Worm (Caenorhabditis elegans) whole organism, L4/young adult: ENCODE results near the gene spp-5.

ENCODE experiments used
- W03F9.2 ChIP-seq: fragments of 150-350 bp; optimal IDR thresholded peaks from 2 replicates; lab custom pipeline; 2014; ENCODE audit warnings: missing biosample characterization, missing genetic modification characterization
- dao-5 ChIP-seq: sonication (generic microtip); optimal IDR thresholded peaks from 2 replicates; lab custom pipeline; 2016; ENCODE audit warnings: missing genotype, missing genetic modification characterization, moderate library complexity, missing compliant biosample characterization
- him-1 ChIP-seq: sonication (generic microtip); optimal IDR thresholded peaks from 2 replicates; lab custom pipeline; 2016; ENCODE audit warnings: missing genotype, missing genetic modification reagents, missing genetic modification characterization, missing compliant biosample characterization

Gene spp-5

ce11 chrX:7322323-7322722 is 2.2 kb upstream of the spp-5 start, which contains the start of gene T08A9.13:
TSS of gene T08A9.13 (minus strand) at chrX:7322423.
- TF ChIP-seq him-1 (tag; lab: Kevin White, UChicago) (no peak), dao-5 (tag; lab: Kevin White, UChicago) (no peak), W03F9.2 (no peak)

- no peak for TF ChIP-seq him-1 (tag; lab: Kevin White, UChicago)
- TF ChIP-seq dao-5 (tag; lab: Kevin White, UChicago), result no peak
- no peak for TF ChIP-seq W03F9.2
These were observed 1.5 kb downstream of the spp-5 start, which contains the start of gene spp-4 for ce11 chrX:7318639-7319038. TSS of gene spp-4 (minus strand) at chrX:7318756.

- TF ChIP-seq W03F9.2 (no peak), him-1 (tag; lab: Kevin White, UChicago) (no peak), dao-5 (tag; lab: Kevin White, UChicago) (no peak)
These were observed 3.4 kb downstream of the spp-5 start, which contains the start of the genes spp-2 and spp-6 for ce11 chrX:7316485-7317391. TSS of gene spp-2 (minus strand) at chrX:7316818. TSS of gene spp-6 (plus strand) at chrX:7317341.

- TF ChIP-seq him-1 (tag; lab: Kevin White, UChicago), result no peak
- no peak for TF ChIP-seq W03F9.2
- TF ChIP-seq dao-5 (tag; lab: Kevin White, UChicago), result no peak
These were observed 4.8 kb downstream of the spp-5 start, which contains the start of gene spp-3 for ce11 chrX:7315329-7315728. TSS of gene spp-3 (minus strand) at chrX:7315353.

ce11 chrX:7314564-7314963 is 5.6 kb downstream of the spp-5 start:
- TF ChIP-seq him-1 (tag; lab: Kevin White, UChicago) (no peak), dao-5 (tag; lab: Kevin White, UChicago) (no peak), W03F9.2 (no peak)

- TF ChIP-seq him-1 (tag; lab: Kevin White, UChicago) (no peak), W03F9.2 (no peak), dao-5 (tag; lab: Kevin White, UChicago) (no peak)
These were observed 6.9 kb downstream of the spp-5 start for ce11 chrX:7313236-7313635.

- TF ChIP-seq him-1 (tag; lab: Kevin White, UChicago) (no peak), dao-5 (tag; lab: Kevin White, UChicago) (no peak), W03F9.2 (no peak)
These were observed 8.3 kb downstream of the spp-5 start for ce11 chrX:7311870-7312269.

ce11 chrX:7309775-7310174 is 10.4 kb downstream of the spp-5 start, which contains the start of the genes his-38 and his-40:
TSS of gene his-38 (minus strand) at chrX:7309875.
TSS of gene his-40 (plus strand) at chrX:7310110.
- TF ChIP-seq him-1 (tag; lab: Kevin White, UChicago), result no peak
- no peak for TF ChIP-seq dao-5 (tag; lab: Kevin White, UChicago)
- TF ChIP-seq W03F9.2, result no peak

- no peak for TF ChIP-seq W03F9.2
These were observed 13.7 kb downstream of the spp-5 start for ce11 chrX:7306434-7306833.

- TF ChIP-seq him-1 (tag; lab: Kevin White, UChicago) (no peak), dao-5 (tag; lab: Kevin White, UChicago) (no peak), W03F9.2 (no peak)
These were observed 14.5 kb downstream of the spp-5 start, which contains the start of gene sur-5 for ce11 chrX:7305520-7306186. TSS of gene sur-5 (minus strand) at chrX:7305570.

- TF ChIP-seq him-1 (tag; lab: Kevin White, UChicago) (no peak), dao-5 (tag; lab: Kevin White, UChicago) (no peak), W03F9.2 (no peak)
These were observed 17.0 kb downstream of the spp-5 start for ce11 chrX:7303115-7303514.

- TF ChIP-seq him-1 (tag; lab: Kevin White, UChicago), result no peak
- no peak for TF ChIP-seq dao-5 (tag; lab: Kevin White, UChicago)
- no peak for TF ChIP-seq W03F9.2
These were observed 21.5 kb downstream of the spp-5 start, which contains the start of gene K03A1.4 for ce11 chrX:7298652-7299051. TSS of gene K03A1.4 (minus strand) at chrX:7298752.

- no peak for TF ChIP-seq him-1 (tag; lab: Kevin White, UChicago)
- TF ChIP-seq dao-5 (tag; lab: Kevin White, UChicago), result no peak
- TF ChIP-seq W03F9.2, result no peak
These were observed 23.8 kb downstream of the spp-5 start for ce11 chrX:7296310-7296709.

ce11 chrX:7291810-7292209 is 28.3 kb downstream of the spp-5 start, which contains the start of gene lron-7:
TSS of gene lron-7 (plus strand) at chrX:7292132.
- no peak for TF ChIP-seq dao-5 (tag; lab: Kevin White, UChicago)
- TF ChIP-seq W03F9.2, result no peak
- no peak for TF ChIP-seq him-1 (tag; lab: Kevin White, UChicago)
